Fruit fly (Drosophila melanogaster): Measurements from ENCODE around the gene Gr93c.

DNA sequence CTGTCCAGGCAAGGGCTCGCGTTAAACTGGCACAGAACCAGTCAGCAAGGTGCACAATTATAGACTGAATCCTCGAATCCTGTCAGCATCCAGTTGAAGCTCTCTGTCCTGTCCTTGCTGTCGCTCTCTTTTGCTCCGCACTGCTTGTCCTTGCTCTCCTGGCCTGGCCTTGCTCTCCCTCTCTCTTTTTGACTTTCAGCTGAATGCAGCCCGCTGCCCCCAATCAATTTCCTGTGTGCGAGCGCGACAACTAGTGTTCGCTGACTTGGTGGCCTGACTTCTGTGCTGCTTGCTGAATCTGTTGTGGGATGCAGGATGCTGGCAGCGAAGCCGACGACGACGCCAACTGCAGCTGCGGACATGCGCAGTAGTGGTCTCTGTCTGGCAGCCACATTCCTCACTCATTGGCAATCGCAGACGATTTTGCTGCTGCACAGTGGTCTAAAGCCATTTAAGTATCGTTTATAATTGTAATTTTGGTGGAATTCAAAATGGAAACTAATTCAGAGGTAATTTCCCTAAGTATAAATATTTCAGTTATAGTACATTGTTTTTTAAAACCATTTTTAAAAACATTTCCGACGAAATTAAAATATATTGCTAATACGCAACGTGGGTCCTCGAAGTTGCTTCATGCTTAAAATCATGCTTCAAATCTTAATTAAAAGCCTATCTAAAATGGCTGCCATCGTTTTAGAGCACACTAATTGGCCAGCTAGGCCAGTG lies 36.3 kb downstream of the Gr93c start:
- TF ChIP-seq CG6163 (GFP tag; IDR thresholded peaks at IDR 0.05) (no peak), Sox14 (GFP tag; optimal IDR thresholded peaks at IDR 0.05) (peak; percentile 12), CG11294 (GFP tag; IDR thresholded peaks at IDR 0.05) (no peak), dac (GFP tag; optimal IDR thresholded peaks at IDR 0.05) (no peak), vri (GFP tag; optimal IDR thresholded peaks at IDR 0.05) (no peak), Ets21C (GFP tag; optimal IDR thresholded peaks at IDR 0.05) (no peak), svp (GFP tag) (peak; percentile 68), eg (GFP tag; IDR thresholded peaks at IDR 0.05) (0 out of 3 replicates have a peak, but pooled peaks have one; percentile 24), topi (GFP tag; optimal IDR thresholded peaks at IDR 0.05) (peak; percentile 17)

Measured in whole organism, prepupa.